Fruit fly (Drosophila melanogaster) whole organism, embryonic: ENCODE measurements around the gene CG10383.

Source experiments
- Atf-2 ChIP-seq: fragments of 200-800 bp; sonication (Bioruptor generic); optimal IDR thresholded peaks from 2 replicates; lab custom pipeline; 2016; ENCODE audit warnings: missing biosample characterization, missing genetic modification characterization
- CG10654 ChIP-seq: fragments of 200-800 bp; sonication (Bioruptor generic); optimal IDR thresholded peaks from 2 replicates; lab custom pipeline; 2016; ENCODE audit warnings: missing biosample characterization, missing genetic modification characterization
- CG10979 ChIP-seq: fragments of 200-800 bp; sonication (Bioruptor generic); optimal IDR thresholded peaks from 2 replicates; lab custom pipeline; 2018; ENCODE audit warnings: missing biosample characterization, mild to moderate bottlenecking, missing genetic modification characterization, moderate library complexity
- CG12071 ChIP-seq: fragments of 200-800 bp; sonication (Bioruptor generic); optimal IDR thresholded peaks from 3 replicates; lab custom pipeline; 2018; ENCODE audit warnings: missing biosample characterization, mild to moderate bottlenecking, missing genetic modification characterization
- CG12659 ChIP-seq: fragments of 200-800 bp; sonication (Bioruptor generic); optimal IDR thresholded peaks from 3 replicates; lab custom pipeline; 2017; ENCODE audit warnings: mild to moderate bottlenecking, missing biosample characterization, missing genetic modification reagents, missing genetic modification characterization
- CG13123 ChIP-seq: fragments of 200-800 bp; sonication (Bioruptor generic); optimal IDR thresholded peaks from 2 replicates; lab custom pipeline; 2016; ENCODE audit warnings: missing biosample characterization, missing genetic modification characterization
- CG13624 ChIP-seq: fragments of 200-800 bp; sonication (Bioruptor generic); optimal IDR thresholded peaks from 2 replicates; lab custom pipeline; 2016; ENCODE audit warnings: missing biosample characterization, missing genetic modification characterization
- CG13894 ChIP-seq: fragments of 200-800 bp; sonication (Bioruptor generic); optimal IDR thresholded peaks from 3 replicates; lab custom pipeline; 2018; ENCODE audit warnings: missing biosample characterization, mild to moderate bottlenecking, missing genetic modification characterization, moderate library complexity
- CG16779 ChIP-seq: fragments of 200-800 bp; sonication (Bioruptor generic); IDR thresholded peaks from 2 replicates; pipeline ENCODE4 v1.3.6; 2022; ENCODE audit warnings: missing biosample characterization, missing genetic modification characterization
- CG17186 ChIP-seq: fragments of 200-800 bp; sonication (Bioruptor generic); optimal IDR thresholded peaks from 3 replicates; lab custom pipeline; 2017; ENCODE audit warnings: missing biosample characterization, missing genetic modification reagents, missing genetic modification characterization
- CG2116 ChIP-seq: fragments of 200-800 bp; sonication (Bioruptor generic); optimal IDR thresholded peaks from 3 replicates; lab custom pipeline; 2018; ENCODE audit warnings: missing biosample characterization, mild to moderate bottlenecking, missing genetic modification characterization
- CG32767 ChIP-seq: fragments of 200-800 bp; sonication (Bioruptor generic); IDR thresholded peaks from 2 replicates; pipeline ENCODE4 v1.3.6; 2022; ENCODE audit warnings: missing biosample characterization, missing genetic modification characterization
- CG33557 ChIP-seq: fragments of 200-800 bp; sonication (Bioruptor generic); optimal IDR thresholded peaks from 2 replicates; lab custom pipeline; 2019; ENCODE audit warnings: missing biosample characterization, mild to moderate bottlenecking, missing genetic modification characterization, moderate library complexity
- CG3407 ChIP-seq: fragments of 200-800 bp; sonication (Bioruptor generic); optimal IDR thresholded peaks from 2 replicates; lab custom pipeline; 2018; ENCODE audit warnings: missing biosample characterization, mild to moderate bottlenecking, missing genetic modification characterization
- CG34376 ChIP-seq: fragments of 200-800 bp; sonication (Bioruptor generic); optimal IDR thresholded peaks from 2 replicates; lab custom pipeline; 2018; ENCODE audit warnings: missing biosample characterization, mild to moderate bottlenecking, missing genetic modification characterization
- CG4730 ChIP-seq: fragments of 200-800 bp; sonication (Bioruptor generic); IDR thresholded peaks from 2 replicates; pipeline ENCODE4 v1.3.6; 2022; ENCODE audit warnings: missing biosample characterization, missing genetic modification characterization
- CG5953 ChIP-seq: fragments of 200-800 bp; sonication (Bioruptor generic); IDR thresholded peaks from 2 replicates; pipeline ENCODE4 v1.3.6; 2022; ENCODE audit warnings: missing biosample characterization, missing genetic modification characterization
- CG6683 ChIP-seq: fragments of 200-800 bp; sonication (Bioruptor generic); optimal IDR thresholded peaks from 2 replicates; lab custom pipeline; 2017; ENCODE audit warnings: missing biosample characterization, mild to moderate bottlenecking, missing genetic modification characterization, missing genetic modification reagents
- CG7271 ChIP-seq: fragments of 200-800 bp; sonication (Bioruptor generic); optimal IDR thresholded peaks from 2 replicates; lab custom pipeline; 2018; ENCODE audit warnings: missing biosample characterization, mild to moderate bottlenecking, missing genetic modification characterization, moderate library complexity
- CG7839 ChIP-seq: fragments of 200-800 bp; sonication (Bioruptor generic); optimal IDR thresholded peaks from 3 replicates; lab custom pipeline; 2018; ENCODE audit warnings: missing biosample characterization, mild to moderate bottlenecking, missing genetic modification characterization, moderate library complexity
- Dp ChIP-seq: fragments of 200-800 bp; sonication (Bioruptor generic); optimal IDR thresholded peaks from 2 replicates; lab custom pipeline; 2018; ENCODE audit warnings: missing biosample characterization, mild to moderate bottlenecking, missing genetic modification characterization, moderate library complexity
- Drgx ChIP-seq: fragments of 200-800 bp; sonication (Bioruptor generic); IDR thresholded peaks from 2 replicates; pipeline ENCODE4 v1.3.6; 2022; ENCODE audit warnings: missing biosample characterization, missing genetic modification characterization
- Gug ChIP-seq: fragments of 200-800 bp; sonication (Bioruptor generic); IDR thresholded peaks from 4 replicates; pipeline ENCODE4 v1.3.6; 2022; ENCODE audit warnings: missing biosample characterization, missing genetic modification characterization
- HLH54F ChIP-seq: fragments of 200-800 bp; sonication (Bioruptor generic); optimal IDR thresholded peaks from 3 replicates; lab custom pipeline; 2016; ENCODE audit warnings: missing biosample characterization, missing genetic modification characterization
- Med ChIP-seq: fragments of 200-800 bp; sonication (Bioruptor generic); peaks from one replicate; lab custom pipeline; 2016; ENCODE audit warnings: missing biosample characterization, missing genetic modification characterization, mild to moderate bottlenecking, inconsistent platforms, moderate library complexity
- NfI ChIP-seq: fragments of 200-800 bp; sonication (Bioruptor generic); optimal IDR thresholded peaks from 3 replicates; lab custom pipeline; 2018; ENCODE audit warnings: missing biosample characterization, mild to moderate bottlenecking, missing genetic modification characterization, moderate library complexity
- Stat92E ChIP-seq, 3 experiments: fragments of >200 bp in 2 of 3; fragments of 200-800 bp in 1 of 3; sonication (Bioruptor generic) in 1 of 3; optimal IDR thresholded peaks; 2 replicates each; lab custom pipeline; 2017 to 2019; ENCODE audit warnings: missing biosample characterization in 3 of 3, missing genetic modification characterization in 3 of 3, mild to moderate bottlenecking in 1 of 3, moderate library complexity in 1 of 3
- chif ChIP-seq, 2 experiments: fragments of 200-800 bp; sonication (Bioruptor generic); optimal IDR thresholded peaks; 3 replicates each; lab custom pipeline; 2016; ENCODE audit warnings: missing biosample characterization in 2 of 2, missing genetic modification characterization in 2 of 2
- dmrt99B ChIP-seq: fragments of 200-800 bp; sonication (Bioruptor generic); optimal IDR thresholded peaks from 2 replicates; lab custom pipeline; 2018; ENCODE audit warnings: missing biosample characterization, mild to moderate bottlenecking, missing genetic modification characterization, moderate library complexity
- fd96Cb ChIP-seq: fragments of 200-800 bp; sonication (Bioruptor generic); optimal IDR thresholded peaks from 2 replicates; lab custom pipeline; 2018; ENCODE audit warnings: missing biosample characterization, mild to moderate bottlenecking, missing genetic modification characterization, moderate library complexity
- ftz-f1 ChIP-seq: fragments of 200-800 bp; sonication (Bioruptor generic); optimal IDR thresholded peaks from 2 replicates; lab custom pipeline; 2016; ENCODE audit warnings: missing biosample characterization, missing genetic modification characterization
- gcm2 ChIP-seq: fragments of 200-800 bp; sonication (Bioruptor generic); optimal IDR thresholded peaks from 2 replicates; lab custom pipeline; 2016; ENCODE audit warnings: missing biosample characterization, missing genetic modification characterization
- hbn ChIP-seq: fragments of 200-800 bp; sonication (Bioruptor generic); IDR thresholded peaks from 2 replicates; pipeline ENCODE4 v1.3.6; 2022; ENCODE audit warnings: missing biosample characterization, missing genetic modification characterization; ENCODE audit not compliant: partially characterized antibody
- jumu ChIP-seq: fragments of 200-800 bp; sonication (Bioruptor generic); optimal IDR thresholded peaks from 3 replicates; lab custom pipeline; 2016; ENCODE audit warnings: missing biosample characterization, missing genetic modification characterization
- knrl ChIP-seq: fragments of 200-800 bp; sonication (Bioruptor generic); IDR thresholded peaks from 3 replicates; pipeline ENCODE4 v1.3.6; 2022; ENCODE audit warnings: missing biosample characterization, missing genetic modification characterization; ENCODE audit not compliant: partially characterized antibody
- lilli ChIP-seq: fragments of 200-800 bp; sonication (Bioruptor generic); optimal IDR thresholded peaks from 3 replicates; lab custom pipeline; 2016; ENCODE audit warnings: missing biosample characterization, missing genetic modification characterization
- nau ChIP-seq: fragments of 200-800 bp; sonication (Bioruptor generic); optimal IDR thresholded peaks from 3 replicates; lab custom pipeline; 2017; ENCODE audit warnings: missing biosample characterization, mild to moderate bottlenecking, missing genetic modification characterization, missing genetic modification reagents
- oc ChIP-seq: fragments of 200-800 bp; sonication (Bioruptor generic); optimal IDR thresholded peaks from 2 replicates; lab custom pipeline; 2018; ENCODE audit warnings: missing biosample characterization, mild to moderate bottlenecking, missing genetic modification characterization, moderate library complexity
- otp ChIP-seq: fragments of 200-800 bp; sonication (Bioruptor generic); IDR thresholded peaks from 3 replicates; pipeline ENCODE4, ENCODE4 v1.3.6; 2022; ENCODE audit warnings: missing biosample characterization, missing genetic modification characterization
- pnt ChIP-seq: fragments of 200-800 bp; sonication (Bioruptor generic); optimal IDR thresholded peaks from 3 replicates; lab custom pipeline; 2016; ENCODE audit warnings: missing biosample characterization, missing genetic modification characterization
- ranshi ChIP-seq: fragments of 200-800 bp; sonication (Bioruptor generic); IDR thresholded peaks from 2 replicates; pipeline ENCODE4 v1.3.6; 2022; ENCODE audit warnings: missing biosample characterization, missing genetic modification characterization
- sob ChIP-seq: fragments of 200-800 bp; sonication (Bioruptor generic); IDR thresholded peaks from 2 replicates; pipeline ENCODE4 v1.3.6; 2022; ENCODE audit warnings: missing biosample characterization, missing genetic modification characterization
- sug ChIP-seq: fragments of 200-800 bp; optimal IDR thresholded peaks from 2 replicates; lab custom pipeline; 2019; ENCODE audit warnings: missing biosample characterization, mild to moderate bottlenecking, missing genetic modification characterization, moderate library complexity
- tx ChIP-seq: fragments of 200-800 bp; sonication (Bioruptor generic); optimal IDR thresholded peaks from 2 replicates; lab custom pipeline; 2016; ENCODE audit warnings: missing biosample characterization, missing genetic modification characterization
- unpg ChIP-seq: fragments of 200-800 bp; sonication (Bioruptor generic); optimal IDR thresholded peaks from 3 replicates; lab custom pipeline; 2018; ENCODE audit warnings: missing biosample characterization, mild to moderate bottlenecking, missing genetic modification characterization, moderate library complexity
- wek ChIP-seq: fragments of 200-800 bp; sonication (Bioruptor generic); optimal IDR thresholded peaks from 3 replicates; lab custom pipeline; 2018; ENCODE audit warnings: missing biosample characterization, mild to moderate bottlenecking, missing genetic modification characterization, moderate library complexity
- zfh2 ChIP-seq: fragments of 200-800 bp; sonication (Bioruptor generic); optimal IDR thresholded peaks from 2 replicates; lab custom pipeline; 2016; ENCODE audit warnings: missing biosample characterization, missing genetic modification characterization

CG10383 gene

DNA sequence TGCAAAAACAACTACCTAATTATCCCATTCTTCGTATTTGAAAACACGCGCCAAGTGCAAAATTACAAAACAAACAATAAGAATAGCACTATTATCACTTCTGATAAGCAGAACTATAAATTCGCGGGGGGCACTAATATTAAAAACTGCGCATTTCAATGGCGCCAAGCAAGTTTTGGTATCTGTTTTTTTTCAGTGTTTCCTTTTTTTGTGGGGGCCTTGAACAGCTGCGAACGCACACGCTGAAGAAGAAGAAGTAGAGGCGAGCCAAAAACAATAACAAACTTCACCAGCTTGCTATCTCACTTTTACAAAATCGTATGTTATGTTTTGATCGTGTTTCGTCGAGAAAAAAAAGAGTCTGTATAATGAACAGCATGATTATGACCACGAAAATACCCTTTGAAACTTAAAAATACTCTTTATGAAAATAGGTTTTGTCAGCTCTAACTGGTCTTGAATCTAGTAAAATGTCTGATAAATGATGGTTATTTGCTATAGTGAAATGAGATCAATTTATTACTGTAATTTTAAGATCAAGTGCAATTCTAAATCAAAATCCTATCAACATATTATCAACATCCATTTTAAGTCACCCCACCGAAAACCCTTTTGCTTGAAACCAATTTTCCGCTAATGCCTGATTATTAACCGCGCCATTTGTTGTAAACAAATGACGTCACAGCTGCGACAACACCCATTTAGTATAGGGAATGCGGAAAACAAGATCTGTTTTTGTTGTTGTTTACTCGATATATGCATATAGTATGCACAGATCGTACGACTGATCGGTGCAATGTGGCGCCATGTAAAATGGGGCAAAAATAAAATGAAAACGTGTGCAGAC is 1.3 kb downstream of the CG10383 start (continued):
- TF ChIP-seq CG4730 (GFP tag; lab: Robert Waterston, UW) (peak; percentile 61), jumu (GFP tag; lab: Kevin White, UChicago) (peak; percentile 67), CG12071 (GFP tag; lab: Kevin White, UChicago) (peak; percentile 55), otp (no peak; the same call in 2 of the 3 replicates), Dp (GFP tag; lab: Kevin White, UChicago) (peak; percentile 34), knrl (peak; percentile 32; the same call in 1 of the 3 replicates), Stat92E (GFP tag; optimal IDR thresholded peaks at IDR 0.05; lab: Kevin White, UChicago) (no peak), CG7839 (peak; percentile 48), oc (tag; lab: Kevin White, UChicago) (peak; percentile 36), HLH54F (GFP tag; lab: Kevin White, UChicago) (peak; percentile 53), CG10979 (tag; lab: Kevin White, UChicago) (peak; percentile 12), CG32767 (GFP tag; lab: Robert Waterston, UW) (no peak), CG12659 (peak; percentile 50), NfI (GFP tag; lab: Kevin White, UChicago) (peak; percentile 77), sug (tag; lab: Kevin White, UChicago) (peak; percentile 100), wek (GFP tag; lab: Kevin White, UChicago) (no peak), CG7271 (tag; lab: Kevin White, UChicago) (no peak), CG33557 (GFP tag; lab: Kevin White, UChicago) (peak; percentile 17), nau (no peak), zfh2 (peak; percentile 58), CG34376 (GFP tag; lab: Kevin White, UChicago) (peak; percentile 69), dmrt99B (tag; lab: Kevin White, UChicago) (peak; percentile 46), tx (peak; percentile 49), hbn (GFP tag; lab: Robert Waterston, UW) (no peak), lilli (GFP tag; lab: Kevin White, UChicago) (peak; percentile 79), Gug (peak; percentile 66; the same call in 3 of the 4 replicates), CG5953 (GFP tag; lab: Robert Waterston, UW) (peak; percentile 49), sob (GFP tag; lab: Robert Waterston, UW) (peak; percentile 37; the same call in 1 of the 2 replicates), Med (GFP tag; lab: Kevin White, UChicago) (peak; percentile 95), Drgx (GFP tag; lab: Robert Waterston, UW) (peak; percentile 43; the same call in 1 of the 2 replicates), chif (GFP tag; optimal IDR thresholded peaks at IDR 0.05; lab: Kevin White, UChicago) (peak in 1 of 2 experiments; percentile 43), CG3407 (GFP tag; lab: Kevin White, UChicago) (peak; percentile 17), pnt (peak; percentile 38), CG16779 (GFP tag; lab: Robert Waterston, UW) (peak; percentile 70; the same call in 1 of the 2 replicates), Atf-2 (GFP tag; lab: Kevin White, UChicago) (no peak), CG2116 (GFP tag; lab: Kevin White, UChicago) (peak; percentile 40), CG6683 (GFP tag; lab: Kevin White, UChicago) (no peak), ftz-f1 (peak; percentile 97), unpg (GFP tag; lab: Kevin White, UChicago) (peak; percentile 59), gcm2 (GFP tag; lab: Kevin White, UChicago) (peak; percentile 37), CG13123 (GFP tag; lab: Kevin White, UChicago) (peak; percentile 48), ranshi (GFP tag; lab: Robert Waterston, UW) (peak; percentile 73), CG13894 (tag; lab: Kevin White, UChicago) (peak; percentile 84), fd96Cb (peak; percentile 23), CG10654 (GFP tag; lab: Kevin White, UChicago) (peak; percentile 4), CG13624 (peak; percentile 90), CG17186 (GFP tag; lab: Kevin White, UChicago) (no peak)
